Fruit fly (Drosophila melanogaster): ENCODE data around the gene CG10657.

The CG10657 gene

DNA sequence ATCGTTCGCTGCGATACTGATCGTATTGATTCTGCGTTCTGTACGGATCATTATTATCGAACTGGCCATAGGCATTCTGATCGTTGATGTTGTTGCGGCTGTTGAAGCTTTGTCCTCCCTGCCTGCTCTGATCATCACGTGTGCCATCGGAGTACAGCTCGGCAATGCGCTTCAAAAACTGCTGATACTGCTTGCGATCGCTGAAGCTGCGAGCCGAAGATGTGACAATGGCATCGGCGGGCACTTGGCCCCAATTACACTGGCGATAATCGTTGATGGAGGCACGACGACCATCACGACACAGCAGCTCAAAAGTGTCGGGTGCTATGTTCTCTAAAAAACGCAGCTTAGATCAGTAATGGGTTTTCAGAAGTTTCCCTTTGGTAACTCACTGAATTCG lies 35.2 kb upstream of the CG10657 start:
- no peak for TF ChIP-seq gl (tag; optimal IDR thresholded peaks at IDR 0.05)
- no peak for TF ChIP-seq Snoo (tag; optimal IDR thresholded peaks at IDR 0.05)
- no peak for TF ChIP-seq CG8301 (tag; optimal IDR thresholded peaks at IDR 0.05)
- TF ChIP-seq Pif1B (GFP tag; optimal IDR thresholded peaks at IDR 0.05) = no peak
- no peak for TF ChIP-seq CG32121 (GFP tag; IDR thresholded peaks at IDR 0.05)
- no peak for TF ChIP-seq CG12605 (GFP tag; IDR thresholded peaks at IDR 0.05)
- TF ChIP-seq fd96Ca (GFP tag; IDR thresholded peaks at IDR 0.05) = no peak
- TF ChIP-seq CG34367 (tag; optimal IDR thresholded peaks at IDR 0.05) = no peak
- TF ChIP-seq D1 (tag; optimal IDR thresholded peaks at IDR 0.05) = no peak
- no peak for TF ChIP-seq CG8159 (tag; optimal IDR thresholded peaks at IDR 0.05)
- TF ChIP-seq CG15710 (tag; optimal IDR thresholded peaks at IDR 0.05) = no peak
- TF ChIP-seq CG13204 (GFP tag; optimal IDR thresholded peaks at IDR 0.05) = no peak
- no peak for TF ChIP-seq EcR (GFP tag; optimal IDR thresholded peaks at IDR 0.05)
- TF ChIP-seq Pif1A (GFP tag; optimal IDR thresholded peaks at IDR 0.05) = no peak
- TF ChIP-seq CG17806 (tag; optimal IDR thresholded peaks at IDR 0.05) = no peak

DNA sequence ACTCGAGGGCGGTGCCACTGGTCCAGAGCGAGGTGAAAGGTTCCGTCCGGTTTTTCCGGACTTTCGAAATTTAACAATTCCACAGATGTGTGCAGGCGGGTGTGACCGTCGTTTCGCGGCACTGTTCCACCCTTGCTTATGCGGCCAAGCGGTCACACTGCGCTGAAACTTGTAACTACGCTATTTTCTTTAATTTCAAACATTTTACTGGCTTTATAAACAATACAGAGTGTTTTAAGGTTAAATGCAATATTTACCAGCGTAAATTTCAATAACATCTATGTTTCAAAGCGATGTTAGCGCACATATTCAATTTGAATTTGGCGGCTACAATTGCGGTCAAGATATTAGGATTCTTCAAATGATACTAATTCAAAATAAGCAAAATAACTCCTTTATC lies 33.0 kb upstream of the CG10657 start, which contains the start of gene nst:
nst (minus strand) TSS at position 128 of the 400 bp plus-strand sequence.
- no peak for TF ChIP-seq CG17806 (tag; optimal IDR thresholded peaks at IDR 0.05)
- no peak for TF ChIP-seq CG10348 (GFP tag; IDR thresholded peaks at IDR 0.05)
- TF ChIP-seq Snoo (tag; optimal IDR thresholded peaks at IDR 0.05) = no peak

DNA sequence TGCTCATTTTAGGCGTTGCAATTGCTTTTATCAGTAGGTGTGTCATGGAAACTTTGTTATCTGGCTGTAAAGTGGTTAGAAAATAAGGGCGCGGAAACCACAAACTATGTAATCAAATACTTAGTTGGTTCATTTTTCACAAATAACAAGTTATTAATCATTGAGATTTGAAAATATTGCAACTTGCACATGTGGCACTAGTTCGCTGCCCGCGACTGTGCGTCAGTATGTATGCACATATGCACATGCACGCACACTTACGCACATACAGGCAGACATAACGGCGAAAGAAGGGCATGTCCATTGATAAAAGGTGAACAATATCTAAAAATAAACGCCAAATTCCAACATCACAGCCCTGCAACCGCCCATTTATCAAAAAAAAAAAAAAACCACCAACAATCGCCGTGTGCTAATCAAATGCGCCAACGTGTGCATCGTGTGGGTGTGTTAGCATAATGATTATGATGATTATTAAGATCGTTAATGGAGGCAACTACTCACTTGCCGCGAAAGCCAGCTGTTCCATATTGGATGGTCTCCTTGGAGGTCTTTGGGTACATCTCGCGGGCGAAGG lies 32.5 kb upstream of the CG10657 start:
- TF ChIP-seq CG14655 (GFP tag; optimal IDR thresholded peaks at IDR 0.05) (peak; percentile 71), D1 (tag; optimal IDR thresholded peaks at IDR 0.05) (no peak), CG8159 (tag; optimal IDR thresholded peaks at IDR 0.05) (peak; percentile 60), CG13204 (GFP tag; optimal IDR thresholded peaks at IDR 0.05) (no peak), CG32121 (GFP tag; IDR thresholded peaks at IDR 0.05) (peak; percentile 74), Snoo (tag; optimal IDR thresholded peaks at IDR 0.05) (peak; percentile 68), CG10348 (GFP tag; IDR thresholded peaks at IDR 0.05) (no peak), Pif1B (GFP tag; optimal IDR thresholded peaks at IDR 0.05) (peak; percentile 51), CG9948 (tag; optimal IDR thresholded peaks at IDR 0.05) (peak; percentile 51), CG12605 (GFP tag; IDR thresholded peaks at IDR 0.05) (peak; percentile 72), CG15710 (tag; optimal IDR thresholded peaks at IDR 0.05) (peak; percentile 47), EcR (GFP tag; optimal IDR thresholded peaks at IDR 0.05) (no peak), gl (tag; optimal IDR thresholded peaks at IDR 0.05) (peak; percentile 39), CG17806 (tag; optimal IDR thresholded peaks at IDR 0.05) (peak; percentile 62), CG8301 (tag; optimal IDR thresholded peaks at IDR 0.05) (peak; percentile 73), rn (GFP tag; IDR thresholded peaks at IDR 0.05) (0 out of 2 replicates have a peak, but pooled peaks have one; percentile 22), CG4496 (GFP tag; IDR thresholded peaks at IDR 0.05) (peak; percentile 85), fd96Ca (GFP tag; IDR thresholded peaks at IDR 0.05) (peak; percentile 72; the same call in 2 of the 3 replicates), CG34367 (tag; optimal IDR thresholded peaks at IDR 0.05) (peak; percentile 58), Ets98B (GFP tag; IDR thresholded peaks at IDR 0.05) (peak; percentile 82), Pif1A (GFP tag; optimal IDR thresholded peaks at IDR 0.05) (peak; percentile 79)

DNA sequence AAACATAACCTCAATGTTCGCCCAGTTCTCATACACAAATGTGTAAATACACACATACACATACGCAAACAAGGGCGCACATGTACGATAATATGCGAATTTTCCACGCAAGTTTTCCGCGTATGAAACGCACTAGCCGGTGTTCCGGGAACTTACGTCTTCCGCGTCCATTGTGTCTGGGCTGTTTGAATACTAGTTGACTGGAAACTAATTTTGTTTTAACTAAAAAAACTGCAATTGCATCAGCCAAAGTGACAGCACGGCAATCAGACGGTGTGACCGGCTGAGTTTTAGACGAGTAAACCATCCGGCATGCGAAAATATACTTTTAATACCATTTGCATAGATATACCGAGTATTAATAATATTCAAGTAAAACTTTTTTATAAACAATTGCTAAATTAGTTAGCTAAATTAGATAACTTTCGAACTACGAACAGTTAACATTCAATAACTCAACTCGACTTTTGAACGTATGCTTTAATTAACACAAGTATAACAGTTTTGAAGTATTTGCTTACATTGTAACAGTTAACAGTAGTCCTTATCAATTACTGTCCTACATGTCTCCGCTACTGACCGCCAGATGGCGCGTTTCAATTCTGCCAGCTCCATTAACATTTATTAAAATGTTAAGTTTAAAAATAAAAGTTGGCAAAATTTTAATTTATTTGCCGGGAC lies 29.6 kb upstream of the CG10657 start, which contains the start of gene eIF2beta:
eIF2beta (minus strand) TSS at position 299 of the 681 bp plus-strand sequence.
- TF ChIP-seq Snoo (tag; optimal IDR thresholded peaks at IDR 0.05) (peak; percentile 35), CG32121 (GFP tag; IDR thresholded peaks at IDR 0.05) (no peak), CG10348 (GFP tag; IDR thresholded peaks at IDR 0.05) (no peak), CG8301 (tag; optimal IDR thresholded peaks at IDR 0.05) (no peak), Ets98B (GFP tag; IDR thresholded peaks at IDR 0.05) (no peak), D1 (tag; optimal IDR thresholded peaks at IDR 0.05) (no peak), CG8159 (tag; optimal IDR thresholded peaks at IDR 0.05) (peak; percentile 15), fd96Ca (GFP tag; IDR thresholded peaks at IDR 0.05) (no peak), CG9948 (tag; optimal IDR thresholded peaks at IDR 0.05) (no peak), rn (GFP tag; IDR thresholded peaks at IDR 0.05) (no peak), CG13204 (GFP tag; optimal IDR thresholded peaks at IDR 0.05) (no peak), CG14655 (GFP tag; optimal IDR thresholded peaks at IDR 0.05) (peak; percentile 42), Pif1B (GFP tag; optimal IDR thresholded peaks at IDR 0.05) (peak; percentile 0), CG17806 (tag; optimal IDR thresholded peaks at IDR 0.05) (no peak), Pif1A (GFP tag; optimal IDR thresholded peaks at IDR 0.05) (no peak), CG4496 (GFP tag; IDR thresholded peaks at IDR 0.05) (0 out of 3 replicates have a peak, but pooled peaks have one; percentile 9), EcR (GFP tag; optimal IDR thresholded peaks at IDR 0.05) (no peak), CG34367 (tag; optimal IDR thresholded peaks at IDR 0.05) (peak; percentile 20), CG12605 (GFP tag; IDR thresholded peaks at IDR 0.05) (no peak), CG15710 (tag; optimal IDR thresholded peaks at IDR 0.05) (peak; percentile 12), gl (tag; optimal IDR thresholded peaks at IDR 0.05) (peak; percentile 0)

DNA sequence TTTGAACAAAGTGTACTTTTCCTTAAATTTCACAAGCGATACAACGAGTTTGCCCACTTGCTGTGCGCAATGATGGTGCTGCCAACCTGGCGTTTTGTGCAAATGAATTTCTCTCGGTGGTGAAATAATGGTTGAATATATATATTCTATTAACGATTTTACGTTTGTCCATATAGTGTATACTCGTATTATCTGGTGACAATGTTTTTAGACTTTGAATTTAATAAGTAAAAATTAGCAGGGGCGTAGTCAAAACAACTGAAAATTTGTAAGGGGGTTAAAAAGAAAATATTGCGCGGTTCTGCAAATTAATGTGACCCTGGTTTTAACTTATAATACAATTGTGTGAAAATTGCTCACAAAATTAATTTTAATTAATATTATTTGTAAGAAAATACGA lies 26.9 kb upstream of the CG10657 start, which contains the start of the genes ver and Gcn5:
ver (plus strand) TSS at position 47 of the 400 bp plus-strand sequence.
Gcn5 (minus strand) TSS at position 74 of the 400 bp plus-strand sequence.
- TF ChIP-seq CG8159 (tag; optimal IDR thresholded peaks at IDR 0.05) = peak; percentile 92
- TF ChIP-seq EcR (GFP tag; optimal IDR thresholded peaks at IDR 0.05) = peak; percentile 17
- peak; percentile 94 for TF ChIP-seq CG17806 (tag; optimal IDR thresholded peaks at IDR 0.05)
- TF ChIP-seq CG14655 (GFP tag; optimal IDR thresholded peaks at IDR 0.05) = peak; percentile 97
- TF ChIP-seq CG4496 (GFP tag; IDR thresholded peaks at IDR 0.05) = peak; percentile 99
- peak; percentile 96 for TF ChIP-seq fd96Ca (GFP tag; IDR thresholded peaks at IDR 0.05)
- no peak for TF ChIP-seq D1 (tag; optimal IDR thresholded peaks at IDR 0.05)
- TF ChIP-seq Snoo (tag; optimal IDR thresholded peaks at IDR 0.05) = peak; percentile 93
- TF ChIP-seq CG15710 (tag; optimal IDR thresholded peaks at IDR 0.05) = peak; percentile 95
- TF ChIP-seq CG12605 (GFP tag; IDR thresholded peaks at IDR 0.05) = peak; percentile 96
- TF ChIP-seq gl (tag; optimal IDR thresholded peaks at IDR 0.05) = peak; percentile 83
- TF ChIP-seq Ets98B (GFP tag; IDR thresholded peaks at IDR 0.05) = peak; percentile 98
- TF ChIP-seq rn (GFP tag; IDR thresholded peaks at IDR 0.05) = peak; percentile 95
- peak; percentile 98 for TF ChIP-seq CG32121 (GFP tag; IDR thresholded peaks at IDR 0.05)
- TF ChIP-seq Pif1B (GFP tag; optimal IDR thresholded peaks at IDR 0.05) = peak; percentile 97
- peak; percentile 93 for TF ChIP-seq CG9948 (tag; optimal IDR thresholded peaks at IDR 0.05)
- peak; percentile 91 for TF ChIP-seq CG34367 (tag; optimal IDR thresholded peaks at IDR 0.05)
- peak; percentile 95 for TF ChIP-seq CG8301 (tag; optimal IDR thresholded peaks at IDR 0.05)
- TF ChIP-seq CG13204 (GFP tag; optimal IDR thresholded peaks at IDR 0.05) = no peak
- TF ChIP-seq CG10348 (GFP tag; IDR thresholded peaks at IDR 0.05) = peak; percentile 90
- peak; percentile 96 for TF ChIP-seq Pif1A (GFP tag; optimal IDR thresholded peaks at IDR 0.05)

Measured in whole organism, pupa.